Worm (Caenorhabditis elegans) whole organism, L4 larva: ENCODE measurements around the gene K02E7.7.
"Not testable (repeated sequence)": the region's sequence is repeated elsewhere in the genome, so short reads cannot be mapped to it uniquely, and the experiment has no call there.

Experiments
- jun-1 ChIP-seq: fragments of 150-350 bp; optimal IDR thresholded peaks from 2 replicates; lab custom pipeline; 2014; ENCODE audit warnings: missing biosample characterization, missing genetic modification reagents, missing genetic modification characterization
- lin-13 ChIP-seq: fragments of 150-350 bp; optimal IDR thresholded peaks from 2 replicates; lab custom pipeline; 2014; ENCODE audit warnings: missing biosample characterization, missing genetic modification reagents, missing genetic modification characterization
- php-3 ChIP-seq: fragments of 200-800 bp; sonication (Bioruptor generic); IDR thresholded peaks from 2 replicates; pipeline ENCODE4 v1.3.6; 2022; ENCODE audit warnings: missing genetic modification reagents, missing genetic modification characterization, missing compliant biosample characterization
- skn-1 ChIP-seq: fragments of 150-350 bp; optimal IDR thresholded peaks from 2 replicates; lab custom pipeline; 2014; ENCODE audit warnings: missing biosample characterization, missing genetic modification characterization
- snpc-4 ChIP-seq: fragments of 150-350 bp; optimal IDR thresholded peaks from 2 replicates; lab custom pipeline; 2014; ENCODE audit warnings: missing biosample characterization, missing genetic modification characterization

- not testable (repeated sequence) for TF ChIP-seq lin-13; skn-1 (tag; lab: Kevin White, UChicago); snpc-4 (tag; lab: Kevin White, UChicago); php-3 (GFP tag; lab: Robert Waterston, UW); jun-1 (tag; lab: Kevin White, UChicago)
These were observed 30.1 kb upstream of the K02E7.7 start, which contains the start of gene btb-11 for ce11 chrII:1024684-1025083.
